Fruit fly (Drosophila melanogaster) whole organism, embryonic: Measurements from ENCODE around the gene kek6.
A peak's percentile ranks its signal among the peaks of the same experiment; 100 is the strongest.

Experiments used
- Adf1 ChIP-seq: fragments of 200-800 bp; sonication (Bioruptor generic); IDR thresholded peaks from 2 replicates; pipeline ENCODE4 v1.3.6; 2022; ENCODE audit warnings: missing biosample characterization, missing genetic modification characterization
- Antp ChIP-seq: fragments of 200-800 bp; sonication (Bioruptor generic); optimal IDR thresholded peaks from 3 replicates; lab custom pipeline; 2016; ENCODE audit warnings: missing biosample characterization, missing genetic modification characterization
- Atf-2 ChIP-seq: fragments of 200-800 bp; sonication (Bioruptor generic); optimal IDR thresholded peaks from 2 replicates; lab custom pipeline; 2016; ENCODE audit warnings: missing biosample characterization, missing genetic modification characterization
- Blimp-1 ChIP-seq: fragments of 200-800 bp; sonication (Bioruptor generic); optimal IDR thresholded peaks from 3 replicates; lab custom pipeline; 2018; ENCODE audit warnings: missing biosample characterization, missing genetic modification characterization, mild to moderate bottlenecking, moderate library complexity, missing genetic modification reagents
- CG12299 ChIP-seq: fragments of 200-800 bp; sonication (Bioruptor generic); optimal IDR thresholded peaks from 2 replicates; lab custom pipeline; 2018; ENCODE audit warnings: missing biosample characterization, mild to moderate bottlenecking, missing genetic modification characterization
- CG13296 ChIP-seq: fragments of 200-800 bp; sonication (Bioruptor generic); optimal IDR thresholded peaks from 3 replicates; lab custom pipeline; 2018; ENCODE audit warnings: missing biosample characterization, mild to moderate bottlenecking, missing genetic modification characterization
- CG13624 ChIP-seq: fragments of 200-800 bp; sonication (Bioruptor generic); optimal IDR thresholded peaks from 2 replicates; lab custom pipeline; 2016; ENCODE audit warnings: missing biosample characterization, missing genetic modification characterization
- CG2678 ChIP-seq: fragments of 200-800 bp; sonication (Bioruptor generic); optimal IDR thresholded peaks from 3 replicates; lab custom pipeline; 2019; ENCODE audit warnings: missing biosample characterization, mild to moderate bottlenecking, missing genetic modification characterization, moderate library complexity
- CG33213 ChIP-seq: fragments of 200-800 bp; sonication (Bioruptor generic); optimal IDR thresholded peaks from 3 replicates; lab custom pipeline; 2016; ENCODE audit warnings: missing biosample characterization, missing genetic modification characterization
- CG33557 ChIP-seq: fragments of 200-800 bp; sonication (Bioruptor generic); optimal IDR thresholded peaks from 2 replicates; lab custom pipeline; 2019; ENCODE audit warnings: missing biosample characterization, mild to moderate bottlenecking, missing genetic modification characterization, moderate library complexity
- CG4424 ChIP-seq: fragments of 200-800 bp; sonication (Bioruptor generic); optimal IDR thresholded peaks from 3 replicates; lab custom pipeline; 2016; ENCODE audit warnings: missing biosample characterization, missing genetic modification characterization
- CG4854 ChIP-seq: fragments of 200-800 bp; sonication (Bioruptor generic); optimal IDR thresholded peaks from 2 replicates; lab custom pipeline; 2016; ENCODE audit warnings: missing biosample characterization, missing genetic modification characterization, inconsistent platforms
- CG6854 ChIP-seq: fragments of 200-800 bp; sonication (Bioruptor generic); optimal IDR thresholded peaks from 3 replicates; lab custom pipeline; 2017; ENCODE audit warnings: missing biosample characterization, mild to moderate bottlenecking, missing genetic modification characterization
- CG7745 ChIP-seq: fragments of 200-800 bp; sonication (Bioruptor generic); optimal IDR thresholded peaks from 2 replicates; lab custom pipeline; 2018; ENCODE audit warnings: missing biosample characterization, mild to moderate bottlenecking, missing genetic modification characterization, moderate library complexity
- CG8281 ChIP-seq: fragments of 200-800 bp; sonication (Bioruptor generic); optimal IDR thresholded peaks from 2 replicates; lab custom pipeline; 2018; ENCODE audit warnings: missing biosample characterization, mild to moderate bottlenecking, missing genetic modification characterization, moderate library complexity
- CG8924 ChIP-seq: fragments of 200-800 bp; optimal IDR thresholded peaks from 3 replicates; lab custom pipeline; 2019; ENCODE audit warnings: missing biosample characterization, mild to moderate bottlenecking, missing genetic modification characterization, moderate library complexity
- Dll ChIP-seq: fragments of 200-800 bp; sonication (Bioruptor generic); IDR thresholded peaks from 4 replicates; pipeline ENCODE4 v1.3.6; 2022; ENCODE audit warnings: missing biosample characterization, missing genetic modification characterization; ENCODE audit not compliant: partially characterized antibody
- Drgx ChIP-seq: fragments of 200-800 bp; sonication (Bioruptor generic); IDR thresholded peaks from 2 replicates; pipeline ENCODE4 v1.3.6; 2022; ENCODE audit warnings: missing biosample characterization, missing genetic modification characterization
- E2f2 ChIP-seq: fragments of 200-800 bp; sonication (Bioruptor generic); IDR thresholded peaks from 2 replicates; pipeline ENCODE4 v1.3.6; 2022; ENCODE audit warnings: missing biosample characterization, missing genetic modification characterization
- GATAe ChIP-seq: fragments of 200-800 bp; sonication (Bioruptor generic); conservative IDR thresholded peaks from 2 replicates; pipeline ENCODE4 v1.3.6; 2022; ENCODE audit warnings: missing biosample characterization, missing genetic modification characterization
- HmgD ChIP-seq: fragments of 200-800 bp; sonication (Bioruptor generic); optimal IDR thresholded peaks from 3 replicates; lab custom pipeline; 2016; ENCODE audit warnings: missing biosample characterization, missing genetic modification characterization
- HmgZ ChIP-seq: fragments of 200-800 bp; sonication (Bioruptor generic); optimal IDR thresholded peaks from 2 replicates; lab custom pipeline; 2018; ENCODE audit warnings: missing biosample characterization, mild to moderate bottlenecking, missing genetic modification characterization
- Hmr ChIP-seq: fragments of 200-800 bp; sonication (Bioruptor generic); optimal IDR thresholded peaks from 3 replicates; lab custom pipeline; 2017; ENCODE audit warnings: mild to moderate bottlenecking, missing biosample characterization, missing genetic modification reagents, missing genetic modification characterization
- Kr ChIP-seq: fragments of 200-800 bp; sonication (Bioruptor generic); optimal IDR thresholded peaks from 2 replicates; lab custom pipeline; 2017; ENCODE audit warnings: missing biosample characterization, mild to moderate bottlenecking, missing genetic modification characterization
- MTF-1 ChIP-seq: fragments of 200-800 bp; sonication (Bioruptor generic); optimal IDR thresholded peaks from 2 replicates; lab custom pipeline; 2018; ENCODE audit warnings: missing biosample characterization, mild to moderate bottlenecking, missing genetic modification characterization, borderline replicate concordance
- Med ChIP-seq: fragments of 200-800 bp; sonication (Bioruptor generic); peaks from one replicate; lab custom pipeline; 2016; ENCODE audit warnings: missing biosample characterization, missing genetic modification characterization, mild to moderate bottlenecking, inconsistent platforms, moderate library complexity
- Nf-YC ChIP-seq: fragments of 200-800 bp; optimal IDR thresholded peaks from 3 replicates; lab custom pipeline; 2019; ENCODE audit warnings: missing biosample characterization, mild to moderate bottlenecking, missing genetic modification characterization, moderate library complexity
- Pdp1 ChIP-seq, 2 experiments: fragments of 200-800 bp; sonication (Bioruptor generic); optimal IDR thresholded peaks; 3 replicates each; lab custom pipeline; 2016; ENCODE audit warnings: missing biosample characterization in 2 of 2, missing genetic modification characterization in 2 of 2, mild to moderate bottlenecking in 1 of 2, moderate library complexity in 1 of 2
- YL-1 ChIP-seq: fragments of 200-800 bp; sonication (Bioruptor generic); optimal IDR thresholded peaks from 3 replicates; lab custom pipeline; 2017; ENCODE audit warnings: missing biosample characterization, mild to moderate bottlenecking, missing genetic modification characterization
- btn ChIP-seq: fragments of 200-800 bp; sonication (Bioruptor generic); optimal IDR thresholded peaks from 2 replicates; lab custom pipeline; 2016; ENCODE audit warnings: missing biosample characterization, missing genetic modification characterization
- caup ChIP-seq: fragments of 200-800 bp; sonication (Bioruptor generic); optimal IDR thresholded peaks from 3 replicates; lab custom pipeline; 2017; ENCODE audit warnings: missing biosample characterization, mild to moderate bottlenecking, missing genetic modification characterization, moderate library complexity; ENCODE audit not compliant: severe bottlenecking
- cg ChIP-seq: fragments of 200-800 bp; sonication (Bioruptor generic); optimal IDR thresholded peaks from 3 replicates; lab custom pipeline; 2019; ENCODE audit warnings: missing biosample characterization, mild to moderate bottlenecking, missing genetic modification characterization, moderate library complexity
- fd102C ChIP-seq: fragments of 200-800 bp; sonication (Bioruptor generic); optimal IDR thresholded peaks from 2 replicates; lab custom pipeline; 2018; ENCODE audit warnings: missing biosample characterization, mild to moderate bottlenecking, missing genetic modification characterization, moderate library complexity
- gem ChIP-seq: fragments of 200-800 bp; sonication (Bioruptor generic); optimal IDR thresholded peaks from 2 replicates; lab custom pipeline; 2019; ENCODE audit warnings: missing biosample characterization, mild to moderate bottlenecking, missing genetic modification characterization, moderate library complexity
- grau ChIP-seq: fragments of 200-800 bp; optimal IDR thresholded peaks from 3 replicates; lab custom pipeline; 2019; ENCODE audit warnings: missing biosample characterization, mild to moderate bottlenecking, missing genetic modification characterization, moderate library complexity
- gsb-n ChIP-seq: fragments of 200-800 bp; sonication (Bioruptor generic); optimal IDR thresholded peaks from 3 replicates; lab custom pipeline; 2018; ENCODE audit warnings: missing biosample characterization, mild to moderate bottlenecking, missing genetic modification characterization
- jigr1 ChIP-seq: fragments of 200-800 bp; sonication (Bioruptor generic); IDR thresholded peaks from 3 replicates; pipeline ENCODE4 v1.3.6; 2022; ENCODE audit warnings: missing biosample characterization, missing genetic modification characterization
- lilli ChIP-seq: fragments of 200-800 bp; sonication (Bioruptor generic); optimal IDR thresholded peaks from 3 replicates; lab custom pipeline; 2016; ENCODE audit warnings: missing biosample characterization, missing genetic modification characterization
- pfk ChIP-seq: fragments of 200-800 bp; sonication (Bioruptor generic); optimal IDR thresholded peaks from 2 replicates; lab custom pipeline; 2018; ENCODE audit warnings: missing biosample characterization, mild to moderate bottlenecking, missing genetic modification characterization, moderate library complexity
- row ChIP-seq: fragments of 200-800 bp; sonication (Bioruptor generic); IDR thresholded peaks from 3 replicates; pipeline ENCODE4 v1.3.6; 2022; ENCODE audit warnings: missing biosample characterization, missing genetic modification characterization
- sima ChIP-seq: fragments of 200-800 bp; sonication (Bioruptor generic); optimal IDR thresholded peaks from 2 replicates; lab custom pipeline; 2016; ENCODE audit warnings: missing biosample characterization, missing genetic modification characterization
- sob ChIP-seq: fragments of 200-800 bp; sonication (Bioruptor generic); IDR thresholded peaks from 2 replicates; pipeline ENCODE4 v1.3.6; 2022; ENCODE audit warnings: missing biosample characterization, missing genetic modification characterization
- toy ChIP-seq: fragments of 200-800 bp; sonication (Bioruptor generic); IDR thresholded peaks from 2 replicates; pipeline ENCODE4 v1.3.6; 2022; ENCODE audit warnings: missing biosample characterization, missing genetic modification characterization
- zf30C ChIP-seq: fragments of 200-800 bp; sonication (Bioruptor generic); optimal IDR thresholded peaks from 3 replicates; lab custom pipeline; 2018; ENCODE audit warnings: missing biosample characterization, mild to moderate bottlenecking, missing genetic modification characterization

The kek6 gene

DNA sequence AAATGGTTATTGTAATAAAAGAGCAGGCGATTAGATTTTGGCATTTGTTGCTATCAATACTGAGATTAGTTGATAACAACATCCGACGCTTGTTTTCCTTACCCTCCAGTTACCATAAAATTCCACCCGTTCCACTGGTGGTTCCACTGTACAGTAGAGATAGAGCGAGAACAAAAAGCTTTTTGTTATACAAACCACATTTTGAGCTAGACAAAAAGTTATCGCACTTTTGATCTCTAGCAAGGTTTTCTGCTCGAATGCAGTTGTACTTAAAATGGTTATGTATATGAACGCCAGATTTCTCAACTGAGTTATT, 16.9 kb upstream of the kek6 start (continued):
- TF ChIP-seq Atf-2 (GFP tag; lab: Kevin White, UChicago) (no peak), jigr1 (GFP tag; lab: Robert Waterston, UW) (no peak), Hmr (no peak), CG13624 (GFP tag; lab: Kevin White, UChicago) (no peak), YL-1 (GFP tag; lab: Kevin White, UChicago) (no peak), sob (no peak), CG12299 (tag; lab: Kevin White, UChicago) (no peak), CG4854 (GFP tag; lab: Kevin White, UChicago) (no peak), HmgZ (tag; lab: Kevin White, UChicago) (peak; percentile 12), HmgD (GFP tag; lab: Kevin White, UChicago) (no peak), gsb-n (no peak), Adf1 (GFP tag; lab: Robert Waterston, UW) (no peak), GATAe (GFP tag; lab: Robert Waterston, UW) (no peak), fd102C (no peak), CG7745 (no peak), sima (GFP tag; lab: Kevin White, UChicago) (no peak), CG8924 (no peak), MTF-1 (GFP tag; lab: Kevin White, UChicago) (no peak), pfk (GFP tag; lab: Kevin White, UChicago) (peak; percentile 66), E2f2 (0 out of 2 replicates have a peak, but pooled peaks have one; percentile 9), Blimp-1 (GFP tag; lab: Kevin White, UChicago) (no peak), CG33557 (GFP tag; lab: Kevin White, UChicago) (no peak), Drgx (no peak), caup (no peak), Kr (GFP tag; lab: Kevin White, UChicago) (no peak), Pdp1 (GFP tag; optimal IDR thresholded peaks at IDR 0.05; lab: Kevin White, UChicago) (peak in 1 of 2 experiments; percentile 78), Dll (GFP tag; lab: Robert Waterston, UW) (no peak), Antp (GFP tag; lab: Kevin White, UChicago) (no peak), CG6854 (no peak), CG33213 (GFP tag; lab: Kevin White, UChicago) (no peak), zf30C (GFP tag; lab: Kevin White, UChicago) (no peak), btn (GFP tag; lab: Kevin White, UChicago) (no peak), gem (tag; lab: Kevin White, UChicago) (no peak), CG2678 (tag; lab: Kevin White, UChicago) (peak; percentile 4), grau (tag; lab: Kevin White, UChicago) (peak; percentile 84), lilli (GFP tag; lab: Kevin White, UChicago) (no peak), Nf-YC (tag; lab: Kevin White, UChicago) (no peak), Med (GFP tag; lab: Kevin White, UChicago) (no peak), CG4424 (GFP tag; lab: Kevin White, UChicago) (no peak), toy (GFP tag; lab: Robert Waterston, UW) (no peak), CG8281 (no peak), cg (GFP tag; lab: Kevin White, UChicago) (no peak), CG13296 (GFP tag; lab: Kevin White, UChicago) (no peak), row (GFP tag; lab: Robert Waterston, UW) (0 out of 3 replicates have a peak, but pooled peaks have one; percentile 7)
